Worm (Caenorhabditis elegans): ENCODE data around the gene F40G9.9.

The F40G9.9 gene

ce11 chrIII:183072-183471 is 11.6 kb upstream of the F40G9.9 start:
- TF ChIP-seq ets-7 (tag; optimal IDR thresholded peaks at IDR 0.05) (no peak), tra-4 (tag; optimal IDR thresholded peaks at IDR 0.05) (no peak)

ce11 chrIII:182080-182479 is 10.6 kb upstream of the F40G9.9 start, which contains the start of gene F40G9.15:
TSS of gene F40G9.15 (plus strand) at chrIII:182380.
- TF ChIP-seq B0310.2 (tag; optimal IDR thresholded peaks at IDR 0.05) (no peak), ceh-13 (GFP tag; optimal IDR thresholded peaks at IDR 0.05) (peak; percentile 12)

- TF ChIP-seq ceh-36 (tag; optimal IDR thresholded peaks at IDR 0.05) (no peak), hmbx-1 (tag; optimal IDR thresholded peaks at IDR 0.05) (no peak), aly-1 (tag; optimal IDR thresholded peaks at IDR 0.05) (no peak), hnd-1 (tag; optimal IDR thresholded peaks at IDR 0.05) (no peak), hmg-4 (GFP tag; optimal IDR thresholded peaks at IDR 0.05) (no peak), tra-4 (tag; optimal IDR thresholded peaks at IDR 0.05) (no peak)
These were observed 9.4 kb upstream of the F40G9.9 start, which contains the start of gene F40G9.5 for ce11 chrIII:180963-181362. TSS of gene F40G9.5 (plus strand) at chrIII:181263.

- TF ChIP-seq tbx-37 (GFP tag; conservative IDR thresholded peaks at IDR 0.05) = no peak
- TF ChIP-seq sea-1 (GFP tag; conservative IDR thresholded peaks at IDR 0.05) = no peak
- TF ChIP-seq tbx-11 (GFP tag; IDR thresholded peaks at IDR 0.05) = 0 out of 2 replicates have a peak, but pooled peaks have one; percentile 37
- TF ChIP-seq hmbx-1 (tag; optimal IDR thresholded peaks at IDR 0.05) = no peak
- no peak for TF ChIP-seq pes-1 (GFP tag; IDR thresholded peaks at IDR 0.05)
- TF ChIP-seq ama-1 (optimal IDR thresholded peaks at IDR 0.05) = no peak
- peak; percentile 60 for TF ChIP-seq hmg-4 (GFP tag; optimal IDR thresholded peaks at IDR 0.05)
- TF ChIP-seq F13C5.2 (tag; optimal IDR thresholded peaks at IDR 0.05) = no peak
- no peak for TF ChIP-seq flt-1 (GFP tag; IDR thresholded peaks at IDR 0.05)
- TF ChIP-seq B0310.2 (tag; optimal IDR thresholded peaks at IDR 0.05) = no peak
- no peak for TF ChIP-seq tra-4 (tag; optimal IDR thresholded peaks at IDR 0.05)
- no peak for TF ChIP-seq scrt-1 (GFP tag; IDR thresholded peaks at IDR 0.05)
These were observed 7.6 kb upstream of the F40G9.9 start, which contains the start of gene F40G9.6 for ce11 chrIII:179123-179592. TSS of gene F40G9.6 (plus strand) at chrIII:179542.

ce11 chrIII:178126-178525 is 6.6 kb upstream of the F40G9.9 start:
- TF ChIP-seq sea-1 (GFP tag; conservative IDR thresholded peaks at IDR 0.05) = peak; percentile 67; the same call in 1 of the 2 replicates
- TF ChIP-seq F13C5.2 (tag; optimal IDR thresholded peaks at IDR 0.05) = no peak
- no peak for TF ChIP-seq aly-1 (tag; optimal IDR thresholded peaks at IDR 0.05)
- TF ChIP-seq ama-1 (optimal IDR thresholded peaks at IDR 0.05) = peak; percentile 91

ce11 chrIII:177715-178114 is 6.2 kb upstream of the F40G9.9 start, which contains the start of gene F40G9.14:
TSS of gene F40G9.14 (minus strand) at chrIII:177815.
- TF ChIP-seq sea-1 (GFP tag; conservative IDR thresholded peaks at IDR 0.05) (no peak), ama-1 (optimal IDR thresholded peaks at IDR 0.05) (no peak)

ce11 chrIII:175733-176132 is 4.2 kb upstream of the F40G9.9 start, which contains the start of gene clec-148:
TSS of gene clec-148 (minus strand) at chrIII:175833.
- TF ChIP-seq tbx-37 (GFP tag; conservative IDR thresholded peaks at IDR 0.05) (no peak), scrt-1 (GFP tag; IDR thresholded peaks at IDR 0.05) (no peak), sea-1 (GFP tag; conservative IDR thresholded peaks at IDR 0.05) (no peak), pes-1 (GFP tag; IDR thresholded peaks at IDR 0.05) (no peak), F13C5.2 (tag; optimal IDR thresholded peaks at IDR 0.05) (no peak), aly-1 (tag; optimal IDR thresholded peaks at IDR 0.05) (no peak), hmbx-1 (tag; optimal IDR thresholded peaks at IDR 0.05) (no peak), hmg-4 (GFP tag; optimal IDR thresholded peaks at IDR 0.05) (no peak), tbx-11 (GFP tag; IDR thresholded peaks at IDR 0.05) (no peak), ets-7 (tag; optimal IDR thresholded peaks at IDR 0.05) (no peak), flt-1 (GFP tag; IDR thresholded peaks at IDR 0.05) (no peak), hnd-1 (tag; optimal IDR thresholded peaks at IDR 0.05) (no peak), ceh-36 (tag; optimal IDR thresholded peaks at IDR 0.05) (no peak), B0310.2 (tag; optimal IDR thresholded peaks at IDR 0.05) (no peak), tra-4 (tag; optimal IDR thresholded peaks at IDR 0.05) (no peak), ama-1 (optimal IDR thresholded peaks at IDR 0.05) (no peak), ceh-13 (GFP tag; optimal IDR thresholded peaks at IDR 0.05) (no peak)

- TF ChIP-seq hnd-1 (tag; optimal IDR thresholded peaks at IDR 0.05) (no peak), flt-1 (GFP tag; IDR thresholded peaks at IDR 0.05) (no peak), pes-1 (GFP tag; IDR thresholded peaks at IDR 0.05) (no peak), scrt-1 (GFP tag; IDR thresholded peaks at IDR 0.05) (no peak), sea-1 (GFP tag; conservative IDR thresholded peaks at IDR 0.05) (no peak)
These were observed 2.0 kb upstream of the F40G9.9 start, which contains the start of gene F40G9.19 for ce11 chrIII:173501-173900. TSS of gene F40G9.19 (plus strand) at chrIII:173801.

ce11 chrIII:169478-169877 is 2.0 kb downstream of the F40G9.9 start, which contains the start of gene F40G9.18:
TSS of gene F40G9.18 (minus strand) at chrIII:169578.
- no peak for TF ChIP-seq aly-1 (tag; optimal IDR thresholded peaks at IDR 0.05)
- no peak for TF ChIP-seq ets-7 (tag; optimal IDR thresholded peaks at IDR 0.05)
- TF ChIP-seq B0310.2 (tag; optimal IDR thresholded peaks at IDR 0.05) = no peak
- no peak for TF ChIP-seq tbx-37 (GFP tag; conservative IDR thresholded peaks at IDR 0.05)
- no peak for TF ChIP-seq ceh-13 (GFP tag; optimal IDR thresholded peaks at IDR 0.05)

Measured in whole organism, early embryonic.